Worm (Caenorhabditis elegans) whole organism, midembryonic: ENCODE measurements around the gene M04D8.8.

Source experiments
- T22C8.4 ChIP-seq: fragments of 200-800 bp; sonication (Bioruptor generic); IDR thresholded peaks from 2 replicates; pipeline ENCODE4 v1.3.6; 2022; ENCODE audit warnings: missing genetic modification characterization, missing compliant biosample characterization
- flt-1 ChIP-seq: fragments of 200-800 bp; sonication (Bioruptor generic); IDR thresholded peaks from 2 replicates; pipeline ENCODE4 v1.3.6; 2022; ENCODE audit warnings: missing genetic modification characterization, missing compliant biosample characterization
- klf-2 ChIP-seq: fragments of 200-800 bp; sonication (Bioruptor generic); conservative IDR thresholded peaks from 2 replicates; pipeline ENCODE4 v1.3.6; 2022; ENCODE audit warnings: missing genetic modification reagents, missing genetic modification characterization, missing compliant biosample characterization
- med-1 ChIP-seq: sonication (generic microtip); optimal IDR thresholded peaks from 2 replicates; lab custom pipeline; 2017; ENCODE audit warnings: missing genetic modification characterization, mild to moderate bottlenecking, missing compliant biosample characterization, antibody characterized with exemption, missing genetic modification reagents; ENCODE audit not compliant: insufficient read depth
- ref-1 ChIP-seq: fragments of 200-800 bp; sonication (Bioruptor generic); conservative IDR thresholded peaks from 2 replicates; pipeline ENCODE4 v1.3.6; 2022; ENCODE audit warnings: missing genetic modification reagents, missing genetic modification characterization, missing compliant biosample characterization
- tab-1 ChIP-seq: fragments of 200-800 bp; sonication (Bioruptor generic); IDR thresholded peaks from 2 replicates; pipeline ENCODE4 v1.3.6; 2022; ENCODE audit warnings: missing genetic modification characterization, missing compliant biosample characterization
- ztf-23 ChIP-seq: fragments of 200-800 bp; sonication (Bioruptor generic); IDR thresholded peaks from 2 replicates; pipeline ENCODE4 v1.3.6; 2022; ENCODE audit warnings: missing genetic modification reagents, missing genetic modification characterization, missing compliant biosample characterization
- ztf-29 ChIP-seq: fragments of 200-800 bp; sonication (Bioruptor generic); IDR thresholded peaks from 2 replicates; pipeline ENCODE4 v1.3.6; 2022; ENCODE audit warnings: missing genetic modification reagents, missing genetic modification characterization, missing compliant biosample characterization

DNA sequence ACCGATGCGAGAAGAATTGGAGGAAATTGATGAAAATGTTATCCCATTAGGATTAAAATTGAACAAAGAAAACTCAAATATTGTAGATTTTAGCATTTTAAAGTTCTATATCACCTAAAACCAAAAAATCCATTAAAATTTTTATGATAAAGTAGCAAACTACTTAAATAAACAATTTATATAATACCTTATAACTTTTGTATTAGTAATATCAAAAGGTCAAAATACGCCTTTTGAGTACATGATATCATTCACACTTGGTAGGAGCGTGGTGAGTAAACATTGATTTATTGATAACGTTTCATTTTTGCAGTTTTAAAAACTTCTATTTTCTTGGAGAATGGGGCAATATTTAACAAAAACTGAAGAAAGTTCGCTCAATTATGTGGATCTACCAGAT, 32.9 kb upstream of the M04D8.8 start, which contains the start of gene C05B5.5:
- TF ChIP-seq flt-1 (GFP tag; lab: Robert Waterston, UW): no peak
- no peak for TF ChIP-seq tab-1 (GFP tag; lab: Robert Waterston, UW)
- TF ChIP-seq klf-2 (GFP tag; lab: Robert Waterston, UW): no peak
- TF ChIP-seq med-1 (GFP tag; lab: Kevin White, UChicago): no peak
- TF ChIP-seq ref-1 (GFP tag; lab: Robert Waterston, UW): no peak
- no peak for TF ChIP-seq T22C8.4 (GFP tag; lab: Robert Waterston, UW)
- TF ChIP-seq ztf-23: no peak
- TF ChIP-seq ztf-29 (GFP tag; lab: Robert Waterston, UW): no peak
